Fruit fly (Drosophila melanogaster): ENCODE measurements around the gene hook.

DNA sequence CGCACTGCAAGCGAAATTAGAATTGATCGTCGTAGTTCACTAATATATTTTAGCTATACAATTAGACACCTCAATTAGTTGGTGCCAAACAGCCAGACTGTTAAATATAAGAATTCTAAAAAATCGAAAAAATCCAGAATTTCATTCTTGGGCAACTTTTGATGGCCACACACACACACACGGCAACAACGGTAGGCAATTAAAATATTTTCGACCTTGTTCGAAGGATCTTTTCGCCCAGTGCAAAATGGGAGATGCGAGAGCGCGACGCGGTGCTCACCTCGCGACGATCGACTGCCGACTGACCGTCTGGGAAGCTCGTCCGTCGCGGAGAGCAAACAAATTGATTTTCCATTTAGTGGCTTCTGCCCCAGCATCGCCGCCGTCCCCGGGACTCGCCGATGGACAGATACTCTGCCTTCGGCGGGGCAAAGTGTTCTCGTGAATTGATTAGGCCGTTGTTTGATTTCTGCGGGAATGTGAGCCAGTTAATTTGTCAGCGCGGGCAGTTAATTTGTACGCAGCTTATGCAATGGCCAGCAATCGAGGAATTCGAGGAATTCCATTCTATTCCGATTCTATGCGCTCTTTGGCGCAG lies 36.3 kb upstream of the hook start, which contains the start of gene CG10702:
- TF ChIP-seq pan (optimal IDR thresholded peaks at IDR 0.05): no peak
- no peak for TF ChIP-seq Dfd (GFP tag; optimal IDR thresholded peaks at IDR 0.05)
- no peak for TF ChIP-seq Vsx2 (GFP tag; optimal IDR thresholded peaks at IDR 0.05; ENCODE audit: partially characterized antibody)
- TF ChIP-seq Dif (GFP tag; optimal IDR thresholded peaks at IDR 0.05; ENCODE audit: partially characterized antibody): no peak
- TF ChIP-seq dl (GFP tag; optimal IDR thresholded peaks at IDR 0.05; ENCODE audit: insufficient read depth in 1 of 2, partially characterized antibody in 2 of 2): no peak
- TF ChIP-seq dmrt93B (GFP tag; optimal IDR thresholded peaks at IDR 0.05): no peak
- TF ChIP-seq psq (GFP tag; optimal IDR thresholded peaks at IDR 0.05): no peak
- TF ChIP-seq Hnf4 (GFP tag; optimal IDR thresholded peaks at IDR 0.05): no peak
- TF ChIP-seq HLH106 (tag; optimal IDR thresholded peaks at IDR 0.05): no peak
- TF ChIP-seq lola (GFP tag; optimal IDR thresholded peaks at IDR 0.05): no peak
- TF ChIP-seq CrebA (GFP tag; optimal IDR thresholded peaks at IDR 0.05; ENCODE audit: borderline replicate concordance): no peak
- no peak for TF ChIP-seq N (GFP tag; optimal IDR thresholded peaks at IDR 0.05)

Data from whole organism, wandering third instar larva.